Worm (Caenorhabditis elegans): ENCODE results near the gene C02F4.4.

The C02F4.4 gene

ce11 chrIV:10515128-10515527 is at the start of gene C02F4.4:
Gene C02F4.4 (minus strand): TSS chrIV:10515228.
- TF ChIP-seq Y55F3AM.14 (GFP tag; optimal IDR thresholded peaks at IDR 0.05) (no peak), nhr-11 (tag; optimal IDR thresholded peaks at IDR 0.05) (no peak), ZK546.5 (tag; optimal IDR thresholded peaks at IDR 0.05) (no peak)

ce11 chrIV:10564613-10565012 is 49.6 kb upstream of the C02F4.4 start:
- TF ChIP-seq mab-5 (tag; optimal IDR thresholded peaks at IDR 0.05) = no peak
- TF ChIP-seq ZK546.5 (tag; optimal IDR thresholded peaks at IDR 0.05) = no peak

ce11 chrIV:10561605-10562004 is 46.6 kb upstream of the C02F4.4 start, which contains the start of gene him-8:
Gene him-8 (plus strand): TSS chrIV:10561905.
- peak; percentile 5 for TF ChIP-seq unc-55 (GFP tag; optimal IDR thresholded peaks at IDR 0.05)
- no peak for TF ChIP-seq R02D3.7 (tag; optimal IDR thresholded peaks at IDR 0.05)

DNA sequence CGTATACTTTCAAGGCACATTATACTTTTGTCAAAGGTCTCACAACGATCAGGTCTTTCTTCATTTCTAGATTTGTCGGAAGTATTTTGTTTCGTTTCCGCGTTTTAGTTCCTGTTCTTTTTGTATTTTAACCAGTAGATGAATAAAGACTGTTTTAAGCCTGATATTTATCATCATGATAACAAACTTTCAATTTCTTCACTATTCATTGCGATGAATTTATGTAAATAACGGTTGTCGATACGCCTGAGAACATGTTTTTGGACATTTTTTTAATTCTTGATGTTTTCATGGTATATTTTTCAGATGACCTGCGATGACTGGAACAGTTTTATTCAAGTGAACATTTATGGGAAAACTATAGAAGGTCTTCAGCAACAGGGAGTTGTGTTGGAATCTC is 43.4 kb upstream of the C02F4.4 start, which contains the start of gene zim-3:
TSS of gene zim-3 (plus strand) at position 301 of the 400 bp plus-strand sequence.
- TF ChIP-seq lsy-2 (tag; optimal IDR thresholded peaks at IDR 0.05) (no peak), skn-1 (tag; optimal IDR thresholded peaks at IDR 0.05) (no peak), gmeb-1 (tag; optimal IDR thresholded peaks at IDR 0.05) (no peak), elt-3 (tag; optimal IDR thresholded peaks at IDR 0.05) (no peak), lin-13 (GFP tag; optimal IDR thresholded peaks at IDR 0.05) (no peak), sma-9 (GFP tag; optimal IDR thresholded peaks at IDR 0.05) (no peak), sma-9 (tag; optimal IDR thresholded peaks at IDR 0.05) (no peak), ztf-1 (GFP tag; conservative IDR thresholded peaks at IDR 0.05) (no peak), nhr-10 (tag; optimal IDR thresholded peaks at IDR 0.05) (no peak), ZK546.5 (tag; optimal IDR thresholded peaks at IDR 0.05) (no peak), lin-11 (tag; optimal IDR thresholded peaks at IDR 0.05) (no peak), egl-27 (tag; optimal IDR thresholded peaks at IDR 0.05) (no peak), R02D3.7 (tag; optimal IDR thresholded peaks at IDR 0.05) (no peak), alr-1 (tag; optimal IDR thresholded peaks at IDR 0.05) (no peak), crh-2 (tag; optimal IDR thresholded peaks at IDR 0.05) (no peak), ceh-16 (tag; optimal IDR thresholded peaks at IDR 0.05) (no peak), unc-62 (GFP tag; optimal IDR thresholded peaks at IDR 0.05) (no peak), F13H6.1 (tag; optimal IDR thresholded peaks at IDR 0.05) (no peak), Y55F3AM.14 (GFP tag; optimal IDR thresholded peaks at IDR 0.05) (no peak)

ce11 chrIV:10554947-10555346 is 39.9 kb upstream of the C02F4.4 start, which contains the start of gene zim-2:
Gene zim-2 (plus strand): TSS chrIV:10555247.
- TF ChIP-seq mbf-1 (tag; optimal IDR thresholded peaks at IDR 0.05) (no peak), zag-1 (tag; optimal IDR thresholded peaks at IDR 0.05) (no peak), ztf-1 (GFP tag; conservative IDR thresholded peaks at IDR 0.05) (no peak), Y55F3AM.14 (GFP tag; optimal IDR thresholded peaks at IDR 0.05) (no peak), unc-62 (GFP tag; optimal IDR thresholded peaks at IDR 0.05) (no peak), nhr-237 (tag; optimal IDR thresholded peaks at IDR 0.05) (no peak), crh-2 (tag; optimal IDR thresholded peaks at IDR 0.05) (no peak), unc-39 (tag; optimal IDR thresholded peaks at IDR 0.05) (no peak), mab-5 (tag; optimal IDR thresholded peaks at IDR 0.05) (no peak), ztf-4 (tag; optimal IDR thresholded peaks at IDR 0.05) (no peak), lsy-2 (tag; optimal IDR thresholded peaks at IDR 0.05) (no peak), ceh-82 (tag; optimal IDR thresholded peaks at IDR 0.05) (no peak), nhr-10 (tag; optimal IDR thresholded peaks at IDR 0.05) (no peak), nhr-21 (tag; optimal IDR thresholded peaks at IDR 0.05) (no peak), nhr-129 (tag; optimal IDR thresholded peaks at IDR 0.05) (no peak), nhr-12 (tag; optimal IDR thresholded peaks at IDR 0.05) (no peak), aly-2 (tag; optimal IDR thresholded peaks at IDR 0.05) (no peak), alr-1 (tag; optimal IDR thresholded peaks at IDR 0.05) (no peak), nhr-25 (tag; optimal IDR thresholded peaks at IDR 0.05) (no peak), ZK546.5 (tag; optimal IDR thresholded peaks at IDR 0.05) (no peak)

DNA sequence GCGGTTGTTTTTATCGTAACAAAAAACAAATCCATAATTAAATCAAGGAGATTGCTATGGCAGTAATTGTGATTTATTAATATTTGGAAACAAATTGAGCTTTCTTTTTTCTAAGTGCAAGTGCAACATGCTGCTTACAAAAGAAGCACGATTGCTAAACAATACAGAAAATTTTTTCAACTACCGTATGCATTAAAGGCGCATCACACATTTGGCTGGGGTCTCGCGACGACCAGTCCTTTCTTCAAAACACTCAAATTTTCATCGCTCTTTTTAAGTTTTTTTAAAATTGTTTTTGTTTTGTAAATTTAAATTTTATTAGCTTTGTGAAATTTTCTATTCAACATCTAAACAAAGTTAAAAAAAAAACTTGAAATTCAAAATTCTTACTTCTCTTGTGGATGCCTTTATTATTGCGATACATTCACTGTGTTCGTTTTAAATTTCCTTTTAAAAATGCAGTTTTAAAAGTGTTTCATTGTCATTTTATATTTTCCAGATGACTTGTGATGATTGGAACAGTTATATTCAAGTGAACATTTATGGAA is 31.6 kb upstream of the C02F4.4 start, which contains the start of gene zim-1:
TSS of gene zim-1 (plus strand) at position 498 of the 548 bp plus-strand sequence.
- TF ChIP-seq fos-1 (tag; optimal IDR thresholded peaks at IDR 0.05) = no peak
- TF ChIP-seq ceh-82 (tag; optimal IDR thresholded peaks at IDR 0.05) = no peak
- no peak for TF ChIP-seq sem-4 (tag; optimal IDR thresholded peaks at IDR 0.05)
- no peak for TF ChIP-seq R02D3.7 (tag; optimal IDR thresholded peaks at IDR 0.05)
- no peak for TF ChIP-seq ztf-11 (tag; optimal IDR thresholded peaks at IDR 0.05)
- TF ChIP-seq blmp-1 (tag; optimal IDR thresholded peaks at IDR 0.05; ENCODE audit: insufficient read depth) = no peak
- TF ChIP-seq dmd-4 (tag; optimal IDR thresholded peaks at IDR 0.05) = no peak

Data from whole organism, L2 larva.